Worm (Caenorhabditis elegans) whole organism, L3 larva: ENCODE results near the gene cest-17.

Source experiments
- ZK546.5 ChIP-seq: sonication (generic microtip); optimal IDR thresholded peaks from 2 replicates; lab custom pipeline; 2017; ENCODE audit warnings: missing biosample characterization, missing genetic modification characterization
- lin-39 ChIP-seq: fragments of 150-350 bp; optimal IDR thresholded peaks from 2 replicates; lab custom pipeline; 2018; ENCODE audit warnings: missing biosample characterization, missing genetic modification reagents, missing genetic modification characterization
- nfya-1 ChIP-seq: sonication (generic microtip); optimal IDR thresholded peaks from 2 replicates; lab custom pipeline; 2017; ENCODE audit warnings: missing genetic modification characterization, mild to moderate bottlenecking, missing compliant biosample characterization, antibody characterized with exemption, moderate library complexity; ENCODE audit not compliant: insufficient read depth
- zag-1 ChIP-seq: fragments of 150-350 bp; optimal IDR thresholded peaks from 2 replicates; lab custom pipeline; 2014; ENCODE audit warnings: missing biosample characterization, missing genetic modification characterization

- TF ChIP-seq zag-1 (tag; lab: Kevin White, UChicago) (no peak), lin-39 (tag; lab: Kevin White, UChicago) (no peak), ZK546.5 (tag; lab: Kevin White, UChicago) (no peak), nfya-1 (tag; lab: Kevin White, UChicago) (no peak)
These were observed 4.1 kb upstream of the cest-17 start, which contains the start of gene F20D6.11 for ce11 chrV:8198994-8199393.
